Worm (Caenorhabditis elegans): ENCODE data around the gene R10E11.9.

- no peak for TF ChIP-seq B0261.1 (tag; optimal IDR thresholded peaks at IDR 0.05)
- no peak for TF ChIP-seq mel-28 (tag; optimal IDR thresholded peaks at IDR 0.05; ENCODE audit: borderline replicate concordance)
- TF ChIP-seq F49E8.2 (tag; optimal IDR thresholded peaks at IDR 0.05; ENCODE audit: insufficient read depth): no peak
- no peak for TF ChIP-seq ceh-91 (GFP tag; IDR thresholded peaks at IDR 0.05)
- no peak for TF ChIP-seq ceh-79 (tag; optimal IDR thresholded peaks at IDR 0.05)
- TF ChIP-seq zfh-2 (GFP tag; conservative IDR thresholded peaks at IDR 0.05): no peak
- no peak for TF ChIP-seq unc-62 (GFP tag; optimal IDR thresholded peaks at IDR 0.05)
Measured at ce11 chrIII:9789083-9789482, 4.4 kb downstream of the R10E11.9 start.
